Fruit fly (Drosophila melanogaster) whole organism, embryonic: ENCODE data around the gene CG33791.

Experiments used
- Ada2b ChIP-seq: fragments of 200-800 bp; sonication (Bioruptor generic); IDR thresholded peaks from 2 replicates; pipeline ENCODE4 v1.3.6; 2022; ENCODE audit warnings: missing biosample characterization, missing genetic modification characterization
- Awh ChIP-seq: fragments of 200-800 bp; sonication (Bioruptor generic); IDR thresholded peaks from 2 replicates; pipeline ENCODE4, ENCODE4 v1.3.6; 2022; ENCODE audit warnings: missing biosample characterization, missing genetic modification characterization
- CG10366 ChIP-seq: fragments of 200-800 bp; sonication (Bioruptor generic); IDR thresholded peaks from 2 replicates; pipeline ENCODE4 v1.3.6; 2022; ENCODE audit warnings: missing biosample characterization, missing genetic modification characterization
- CG11504 ChIP-seq: fragments of 200-800 bp; sonication (Bioruptor generic); optimal IDR thresholded peaks from 3 replicates; lab custom pipeline; 2019; ENCODE audit warnings: missing biosample characterization, mild to moderate bottlenecking, missing genetic modification characterization, moderate library complexity
- CG11723 ChIP-seq: fragments of 200-800 bp; sonication (Bioruptor generic); optimal IDR thresholded peaks from 2 replicates; lab custom pipeline; 2017; ENCODE audit warnings: missing biosample characterization, mild to moderate bottlenecking, missing genetic modification characterization
- CG12104 ChIP-seq: fragments of 200-800 bp; sonication (Bioruptor generic); optimal IDR thresholded peaks from 3 replicates; lab custom pipeline; 2016; ENCODE audit warnings: missing biosample characterization, missing genetic modification characterization
- CG12155 ChIP-seq: fragments of 200-800 bp; sonication (Bioruptor generic); optimal IDR thresholded peaks from 3 replicates; lab custom pipeline; 2016; ENCODE audit warnings: missing biosample characterization, missing genetic modification characterization
- CG17359 ChIP-seq: fragments of 200-800 bp; sonication (Bioruptor generic); optimal IDR thresholded peaks from 3 replicates; lab custom pipeline; 2018; ENCODE audit warnings: missing biosample characterization, mild to moderate bottlenecking, missing genetic modification characterization, moderate library complexity
- CG2116 ChIP-seq: fragments of 200-800 bp; sonication (Bioruptor generic); optimal IDR thresholded peaks from 3 replicates; lab custom pipeline; 2018; ENCODE audit warnings: missing biosample characterization, mild to moderate bottlenecking, missing genetic modification characterization
- CG2678 ChIP-seq: fragments of 200-800 bp; sonication (Bioruptor generic); optimal IDR thresholded peaks from 3 replicates; lab custom pipeline; 2019; ENCODE audit warnings: missing biosample characterization, mild to moderate bottlenecking, missing genetic modification characterization, moderate library complexity
- CG3163 ChIP-seq: fragments of 200-800 bp; sonication (Bioruptor generic); optimal IDR thresholded peaks from 3 replicates; lab custom pipeline; 2016; ENCODE audit warnings: missing biosample characterization, missing genetic modification characterization
- CG4854 ChIP-seq: fragments of 200-800 bp; sonication (Bioruptor generic); optimal IDR thresholded peaks from 2 replicates; lab custom pipeline; 2016; ENCODE audit warnings: missing biosample characterization, missing genetic modification characterization, inconsistent platforms
- CG5245 ChIP-seq: fragments of 200-800 bp; sonication (Bioruptor generic); optimal IDR thresholded peaks from 3 replicates; lab custom pipeline; 2016; ENCODE audit warnings: missing biosample characterization, missing genetic modification characterization
- CG7839 ChIP-seq: fragments of 200-800 bp; sonication (Bioruptor generic); optimal IDR thresholded peaks from 3 replicates; lab custom pipeline; 2018; ENCODE audit warnings: missing biosample characterization, mild to moderate bottlenecking, missing genetic modification characterization, moderate library complexity
- CG9215 ChIP-seq: fragments of 200-800 bp; sonication (Bioruptor generic); IDR thresholded peaks from 2 replicates; pipeline ENCODE4 v1.3.6; 2022; ENCODE audit warnings: missing biosample characterization, missing genetic modification characterization
- D19A ChIP-seq: fragments of 200-800 bp; optimal IDR thresholded peaks from 3 replicates; lab custom pipeline; 2019; ENCODE audit warnings: missing biosample characterization, mild to moderate bottlenecking, missing genetic modification characterization, moderate library complexity
- Dad ChIP-seq: fragments of 200-800 bp; sonication (Bioruptor generic); optimal IDR thresholded peaks from 3 replicates; lab custom pipeline; 2016; ENCODE audit warnings: missing biosample characterization, missing genetic modification characterization
- Dll ChIP-seq: fragments of 200-800 bp; sonication (Bioruptor generic); IDR thresholded peaks from 4 replicates; pipeline ENCODE4 v1.3.6; 2022; ENCODE audit warnings: missing biosample characterization, missing genetic modification characterization; ENCODE audit not compliant: partially characterized antibody
- Doc3 ChIP-seq: fragments of 200-800 bp; sonication (Bioruptor generic); IDR thresholded peaks from 3 replicates; pipeline ENCODE4 v1.3.6; 2022; ENCODE audit warnings: missing biosample characterization, missing genetic modification characterization; ENCODE audit not compliant: partially characterized antibody
- Gug ChIP-seq: fragments of 200-800 bp; sonication (Bioruptor generic); IDR thresholded peaks from 4 replicates; pipeline ENCODE4 v1.3.6; 2022; ENCODE audit warnings: missing biosample characterization, missing genetic modification characterization
- Hmx ChIP-seq: fragments of 200-800 bp; sonication (Bioruptor generic); optimal IDR thresholded peaks from 2 replicates; lab custom pipeline; 2016; ENCODE audit warnings: missing biosample characterization, missing genetic modification characterization
- Jarid2 ChIP-seq: fragments of 200-800 bp; sonication (Bioruptor generic); optimal IDR thresholded peaks from 3 replicates; lab custom pipeline; 2017; ENCODE audit warnings: mild to moderate bottlenecking, missing biosample characterization, missing genetic modification reagents, missing genetic modification characterization
- Kr ChIP-seq: fragments of 200-800 bp; sonication (Bioruptor generic); optimal IDR thresholded peaks from 2 replicates; lab custom pipeline; 2017; ENCODE audit warnings: missing biosample characterization, mild to moderate bottlenecking, missing genetic modification characterization
- Lim3 ChIP-seq: fragments of 200-800 bp; sonication (Bioruptor generic); IDR thresholded peaks from 2 replicates; pipeline ENCODE4 v1.3.6; 2022; ENCODE audit warnings: missing biosample characterization, missing genetic modification characterization
- Nf-YA ChIP-seq: fragments of 200-800 bp; sonication (Bioruptor generic); IDR thresholded peaks from 2 replicates; pipeline ENCODE4 v1.3.6; 2022; ENCODE audit warnings: missing biosample characterization, missing genetic modification characterization
- Ptx1 ChIP-seq: fragments of 200-800 bp; sonication (Bioruptor generic); IDR thresholded peaks from 2 replicates; pipeline ENCODE4 v1.3.6; 2022; ENCODE audit warnings: missing biosample characterization, missing genetic modification characterization
- Spps ChIP-seq: fragments of 200-800 bp; sonication (Bioruptor generic); optimal IDR thresholded peaks from 2 replicates; lab custom pipeline; 2018; ENCODE audit warnings: missing biosample characterization, mild to moderate bottlenecking, missing genetic modification characterization
- Sry-β ChIP-seq: fragments of 200-800 bp; sonication (Bioruptor generic); optimal IDR thresholded peaks from 2 replicates; lab custom pipeline; 2018; ENCODE audit warnings: missing biosample characterization, mild to moderate bottlenecking, missing genetic modification characterization, moderate library complexity
- Tbp ChIP-seq: fragments of >200 bp; optimal IDR thresholded peaks from 2 replicates; lab custom pipeline; 2018; ENCODE audit warnings: missing biosample characterization, missing genetic modification characterization
- ac ChIP-seq: fragments of 200-800 bp; sonication (Bioruptor generic); optimal IDR thresholded peaks from 3 replicates; lab custom pipeline; 2017; ENCODE audit warnings: missing biosample characterization, mild to moderate bottlenecking, missing genetic modification characterization
- corto ChIP-seq: fragments of 200-800 bp; sonication (Bioruptor generic); optimal IDR thresholded peaks from 2 replicates; lab custom pipeline; 2016; ENCODE audit warnings: missing biosample characterization, mild to moderate bottlenecking, missing genetic modification characterization, moderate library complexity
- croc ChIP-seq: fragments of 200-800 bp; sonication (Bioruptor generic); conservative IDR thresholded peaks from 3 replicates; pipeline ENCODE4 v1.3.6; 2022; ENCODE audit warnings: missing biosample characterization, missing genetic modification characterization
- cwo ChIP-seq: fragments of 200-800 bp; sonication (Bioruptor generic); optimal IDR thresholded peaks from 3 replicates; lab custom pipeline; 2017; ENCODE audit warnings: missing biosample characterization, missing genetic modification characterization, mild to moderate bottlenecking, moderate library complexity, missing genetic modification reagents
- dimm ChIP-seq: fragments of 200-800 bp; sonication (Bioruptor generic); IDR thresholded peaks from 2 replicates; pipeline ENCODE4 v1.3.6; 2022; ENCODE audit warnings: missing biosample characterization, missing genetic modification characterization
- dmrt99B ChIP-seq: fragments of 200-800 bp; sonication (Bioruptor generic); optimal IDR thresholded peaks from 2 replicates; lab custom pipeline; 2018; ENCODE audit warnings: missing biosample characterization, mild to moderate bottlenecking, missing genetic modification characterization, moderate library complexity
- exex ChIP-seq: fragments of 200-800 bp; sonication (Bioruptor generic); optimal IDR thresholded peaks from 4 replicates; lab custom pipeline; 2018; ENCODE audit warnings: missing biosample characterization, mild to moderate bottlenecking, missing genetic modification characterization, moderate library complexity
- grau ChIP-seq: fragments of 200-800 bp; optimal IDR thresholded peaks from 3 replicates; lab custom pipeline; 2019; ENCODE audit warnings: missing biosample characterization, mild to moderate bottlenecking, missing genetic modification characterization, moderate library complexity
- ken ChIP-seq: fragments of 200-800 bp; sonication (Bioruptor generic); IDR thresholded peaks from 3 replicates; pipeline ENCODE4 v1.3.6; 2022; ENCODE audit warnings: missing biosample characterization, missing genetic modification characterization
- lmd ChIP-seq: fragments of 200-800 bp; sonication (Bioruptor generic); IDR thresholded peaks from 2 replicates; pipeline ENCODE4 v1.3.6; 2022; ENCODE audit warnings: missing biosample characterization, missing genetic modification characterization
- mld ChIP-seq: fragments of 200-800 bp; sonication (Bioruptor generic); IDR thresholded peaks from 3 replicates; pipeline ENCODE4 v1.3.6; 2022; ENCODE audit warnings: missing biosample characterization, missing genetic modification characterization; ENCODE audit not compliant: partially characterized antibody
- nmo ChIP-seq: fragments of 200-800 bp; sonication (Bioruptor generic); optimal IDR thresholded peaks from 2 replicates; lab custom pipeline; 2018; ENCODE audit warnings: missing biosample characterization, mild to moderate bottlenecking, missing genetic modification characterization, moderate library complexity
- p53 ChIP-seq: fragments of 200-800 bp; sonication (Bioruptor generic); optimal IDR thresholded peaks from 2 replicates; lab custom pipeline; 2016; ENCODE audit warnings: missing biosample characterization, missing genetic modification characterization
- pb ChIP-seq: fragments of 200-800 bp; sonication (Bioruptor generic); optimal IDR thresholded peaks from 3 replicates; lab custom pipeline; 2016; ENCODE audit warnings: missing biosample characterization, missing genetic modification characterization
- phol ChIP-seq: fragments of 200-800 bp; sonication (Bioruptor generic); optimal IDR thresholded peaks from 3 replicates; lab custom pipeline; 2018; ENCODE audit warnings: missing biosample characterization, mild to moderate bottlenecking, missing genetic modification characterization, moderate library complexity
- row ChIP-seq: fragments of 200-800 bp; sonication (Bioruptor generic); IDR thresholded peaks from 3 replicates; pipeline ENCODE4 v1.3.6; 2022; ENCODE audit warnings: missing biosample characterization, missing genetic modification characterization
- slou ChIP-seq: fragments of 200-800 bp; sonication (Bioruptor generic); optimal IDR thresholded peaks from 3 replicates; lab custom pipeline; 2016; ENCODE audit warnings: missing biosample characterization, missing genetic modification characterization
- ssp ChIP-seq: fragments of 200-800 bp; sonication (Bioruptor generic); IDR thresholded peaks from 2 replicates; pipeline ENCODE4 v1.3.6; 2022; ENCODE audit warnings: missing biosample characterization, missing genetic modification characterization
- tll ChIP-seq, 2 experiments: fragments of 200-800 bp in 1 of 2; fragments of >200 bp in 1 of 2; sonication (Bioruptor generic) in 1 of 2; optimal IDR thresholded peaks; 2 replicates each; lab custom pipeline; 2017 to 2019; ENCODE audit warnings: missing biosample characterization in 2 of 2, missing genetic modification characterization in 2 of 2, mild to moderate bottlenecking in 1 of 2, moderate library complexity in 1 of 2
- ttk ChIP-seq: fragments of 200-800 bp; sonication (Bioruptor generic); IDR thresholded peaks from 2 replicates; pipeline ENCODE4 v2.1.2; 2022; ENCODE audit warnings: missing biosample characterization, missing genetic modification characterization
- vvl ChIP-seq: fragments of 200-800 bp; sonication (Bioruptor generic); IDR thresholded peaks from 2 replicates; pipeline ENCODE4 v1.3.6; 2022; ENCODE audit warnings: missing biosample characterization, missing genetic modification characterization
- zfh1 ChIP-seq: fragments of 200-800 bp; sonication (Bioruptor generic); IDR thresholded peaks from 3 replicates; pipeline ENCODE4 v1.3.6; 2022; ENCODE audit warnings: missing biosample characterization, missing genetic modification characterization

The CG33791 gene

DNA sequence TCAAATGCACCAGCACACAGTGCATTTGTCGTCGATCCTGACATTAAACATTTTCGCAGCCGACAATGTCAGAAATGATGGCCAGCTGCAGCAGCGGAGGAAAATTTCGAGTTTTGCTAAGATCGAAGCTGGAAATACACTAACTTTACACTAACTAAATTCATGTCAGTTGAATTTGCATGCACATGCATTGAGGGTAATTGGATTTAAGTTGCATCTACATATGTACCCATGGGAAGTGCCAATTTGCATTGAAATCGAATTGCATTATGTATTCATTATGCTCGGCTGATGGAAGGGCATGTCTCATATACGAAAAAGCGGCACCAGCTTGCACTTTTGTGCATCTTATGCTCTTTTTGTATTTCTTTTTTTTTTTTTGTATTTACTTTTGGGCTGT lies 18.0 kb upstream of the CG33791 start:
- no peak for TF ChIP-seq pb
- no peak for TF ChIP-seq Kr (GFP tag; lab: Kevin White, UChicago)
- TF ChIP-seq CG4854 (GFP tag; lab: Kevin White, UChicago) = no peak
- peak; percentile 41; the same call in 1 of the 2 replicates for TF ChIP-seq ssp (GFP tag; lab: Robert Waterston, UW)
- no peak for TF ChIP-seq dimm
- TF ChIP-seq CG11504 (tag; lab: Kevin White, UChicago) = peak; percentile 69
- no peak for TF ChIP-seq cwo
- 0 out of 3 replicates have a peak, but pooled peaks have one; percentile 26 for TF ChIP-seq row (GFP tag; lab: Robert Waterston, UW)
- peak; percentile 31; the same call in 1 of the 2 replicates for TF ChIP-seq Nf-YA (GFP tag; lab: Robert Waterston, UW)
- no peak for TF ChIP-seq Hmx (GFP tag; lab: Kevin White, UChicago)
- TF ChIP-seq CG11723 (GFP tag; lab: Kevin White, UChicago) = no peak
- TF ChIP-seq CG2678 (tag; lab: Kevin White, UChicago) = peak; percentile 28
- TF ChIP-seq Sry-β (GFP tag; lab: Kevin White, UChicago) = no peak
- TF ChIP-seq vvl (GFP tag; lab: Robert Waterston, UW) = peak; percentile 63
- peak; percentile 42; the same call in 1 of the 2 replicates for TF ChIP-seq Ada2b (GFP tag; lab: Robert Waterston, UW)
- no peak for TF ChIP-seq Lim3 (GFP tag; lab: Robert Waterston, UW)
- no peak for TF ChIP-seq tll (GFP tag; optimal IDR thresholded peaks at IDR 0.05; lab: Kevin White, UChicago)
- TF ChIP-seq ken (GFP tag; lab: Robert Waterston, UW) = no peak
- TF ChIP-seq phol (tag; lab: Kevin White, UChicago) = peak; percentile 38
- TF ChIP-seq CG12155 (GFP tag; lab: Kevin White, UChicago) = no peak
- TF ChIP-seq Spps (tag; lab: Kevin White, UChicago) = no peak
- TF ChIP-seq exex (tag; lab: Kevin White, UChicago) = no peak
- TF ChIP-seq Tbp = no peak
- no peak for TF ChIP-seq CG3163 (GFP tag; lab: Kevin White, UChicago)
- no peak for TF ChIP-seq Doc3 (GFP tag; lab: Robert Waterston, UW)
- peak; percentile 72 for TF ChIP-seq corto (GFP tag; lab: Kevin White, UChicago)
- peak; percentile 51 for TF ChIP-seq Ptx1 (GFP tag; lab: Robert Waterston, UW)
- TF ChIP-seq Gug (GFP tag; lab: Robert Waterston, UW) = peak; percentile 21; the same call in 1 of the 4 replicates
- peak; percentile 81 for TF ChIP-seq D19A (tag; lab: Kevin White, UChicago)
- TF ChIP-seq Dll (GFP tag; lab: Robert Waterston, UW) = no peak
- peak; percentile 56 for TF ChIP-seq CG17359
- peak; percentile 69 for TF ChIP-seq dmrt99B (tag; lab: Kevin White, UChicago)
- peak; percentile 60 for TF ChIP-seq ttk (GFP tag; lab: Robert Waterston, UW)
- TF ChIP-seq Awh (GFP tag; lab: Robert Waterston, UW) = peak; percentile 72
- TF ChIP-seq slou (GFP tag; lab: Kevin White, UChicago) = no peak
- TF ChIP-seq CG7839 (tag; lab: Kevin White, UChicago) = peak; percentile 27
- peak; percentile 2 for TF ChIP-seq nmo (GFP tag; lab: Kevin White, UChicago)
- TF ChIP-seq CG9215 = no peak
- TF ChIP-seq ac = no peak
- peak; percentile 7; the same call in 1 of the 2 replicates for TF ChIP-seq CG10366 (GFP tag; lab: Robert Waterston, UW)
- no peak for TF ChIP-seq CG2116
- TF ChIP-seq p53 (GFP tag; lab: Kevin White, UChicago) = no peak
- TF ChIP-seq lmd = peak; percentile 66
- TF ChIP-seq croc (GFP tag; lab: Robert Waterston, UW) = peak; percentile 16; the same call in 1 of the 3 replicates
- no peak for TF ChIP-seq Jarid2 (GFP tag; lab: Kevin White, UChicago)
- TF ChIP-seq CG12104 = no peak
- TF ChIP-seq Dad (GFP tag; lab: Kevin White, UChicago) = peak; percentile 0
- no peak for TF ChIP-seq mld (GFP tag; lab: Robert Waterston, UW)
- TF ChIP-seq zfh1 (GFP tag; lab: Robert Waterston, UW) = peak; percentile 58; the same call in 2 of the 3 replicates
- TF ChIP-seq CG5245 (GFP tag; lab: Kevin White, UChicago) = peak; percentile 18
- no peak for TF ChIP-seq grau (tag; lab: Kevin White, UChicago)
